Worm (Caenorhabditis elegans): ENCODE results near the gene F53H4.4.

ce11 chrX:15892525-15892924, 26.3 kb downstream of the F53H4.4 start:
- no peak for TF ChIP-seq unc-39 (tag; optimal IDR thresholded peaks at IDR 0.05)
- TF ChIP-seq unc-62 (GFP tag; optimal IDR thresholded peaks at IDR 0.05 in 1 of 2), result no peak
- TF ChIP-seq unc-62 (tag; optimal IDR thresholded peaks at IDR 0.05), result no peak
- TF ChIP-seq fkh-10 (GFP tag; optimal IDR thresholded peaks at IDR 0.05), result no peak
- TF ChIP-seq nhr-25 (tag; optimal IDR thresholded peaks at IDR 0.05; ENCODE audit: borderline replicate concordance, insufficient read depth), result no peak
